Worm (Caenorhabditis elegans) whole organism, mixed stage, embryonic: ENCODE measurements around the gene K11D12.14.

Experiments
- M03D4.4 ChIP-seq: sonication (generic microtip); optimal IDR thresholded peaks from 2 replicates; lab custom pipeline; 2017; ENCODE audit warnings: mild to moderate bottlenecking, missing genetic modification characterization, missing compliant biosample characterization
- bed-3 ChIP-seq: fragments of 200-800 bp; sonication (Bioruptor generic); optimal IDR thresholded peaks from 3 replicates; lab custom pipeline; 2018; ENCODE audit warnings: mild to moderate bottlenecking, missing genetic modification characterization, moderate library complexity, missing compliant biosample characterization
- ceh-43 ChIP-seq: fragments of 200-800 bp; sonication (Bioruptor generic); optimal IDR thresholded peaks from 2 replicates; lab custom pipeline; 2018; ENCODE audit warnings: mild to moderate bottlenecking, missing genetic modification characterization, moderate library complexity, missing compliant biosample characterization
- elt-1 ChIP-seq: sonication (generic microtip); optimal IDR thresholded peaks from 2 replicates; lab custom pipeline; 2017; ENCODE audit warnings: missing genetic modification characterization, mild to moderate bottlenecking, missing compliant biosample characterization, antibody characterized with exemption, moderate library complexity, borderline replicate concordance; ENCODE audit not compliant: insufficient read depth
- elt-3 ChIP-seq: fragments of 150-350 bp; optimal IDR thresholded peaks from 2 replicates; lab custom pipeline; 2014; ENCODE audit warnings: missing biosample characterization, missing genetic modification characterization
- flh-1 ChIP-seq: fragments of 200-800 bp; sonication (Bioruptor generic); optimal IDR thresholded peaks from 2 replicates; lab custom pipeline; 2018; ENCODE audit warnings: mild to moderate bottlenecking, missing genetic modification characterization, moderate library complexity, missing compliant biosample characterization
- ham-2 ChIP-seq: fragments of 200-800 bp; sonication (Bioruptor generic); optimal IDR thresholded peaks from 2 replicates; lab custom pipeline; 2018; ENCODE audit warnings: mild to moderate bottlenecking, missing genetic modification characterization, missing compliant biosample characterization
- lin-13 ChIP-seq: fragments of 150-350 bp; optimal IDR thresholded peaks from 2 replicates; lab custom pipeline; 2014; ENCODE audit warnings: missing biosample characterization, missing genetic modification characterization
- lin-32 ChIP-seq: fragments of 200-800 bp; sonication (Bioruptor generic); optimal IDR thresholded peaks from 2 replicates; lab custom pipeline; 2018; ENCODE audit warnings: mild to moderate bottlenecking, missing genetic modification characterization, missing compliant biosample characterization
- lsy-2 ChIP-seq: fragments of 150-350 bp; optimal IDR thresholded peaks from 2 replicates; lab custom pipeline; 2014; ENCODE audit warnings: missing biosample characterization, missing genetic modification characterization
- mab-5 ChIP-seq: fragments of 150-350 bp; optimal IDR thresholded peaks from 2 replicates; lab custom pipeline; 2014; ENCODE audit warnings: missing biosample characterization, missing genetic modification characterization
- mls-2 ChIP-seq: sonication (generic microtip); optimal IDR thresholded peaks from 2 replicates; lab custom pipeline; 2016; ENCODE audit warnings: mild to moderate bottlenecking, missing genetic modification characterization, moderate library complexity, missing compliant biosample characterization
- nhr-12 ChIP-seq: fragments of 150-350 bp; optimal IDR thresholded peaks from 2 replicates; lab custom pipeline; 2014; ENCODE audit warnings: missing biosample characterization, missing genetic modification characterization
- nhr-2 ChIP-seq: fragments of 150-350 bp; optimal IDR thresholded peaks from 2 replicates; lab custom pipeline; 2014; ENCODE audit warnings: missing biosample characterization, missing genetic modification characterization
- nhr-237 ChIP-seq: fragments of 150-350 bp; optimal IDR thresholded peaks from 2 replicates; lab custom pipeline; 2014; ENCODE audit warnings: missing biosample characterization, missing genetic modification characterization
- nhr-76 ChIP-seq: sonication (generic microtip); optimal IDR thresholded peaks from 2 replicates; lab custom pipeline; 2017; ENCODE audit warnings: missing biosample characterization, missing genetic modification characterization
- sem-2 ChIP-seq: fragments of 200-800 bp; sonication (Bioruptor generic); optimal IDR thresholded peaks from 2 replicates; lab custom pipeline; 2018; ENCODE audit warnings: mild to moderate bottlenecking, missing genetic modification characterization, missing compliant biosample characterization
- unc-120 ChIP-seq: sonication (generic microtip); optimal IDR thresholded peaks from 2 replicates; lab custom pipeline; 2017; ENCODE audit warnings: missing genetic modification characterization, missing compliant biosample characterization; ENCODE audit not compliant: poor library complexity, severe bottlenecking
- unc-39 ChIP-seq: fragments of 150-350 bp; optimal IDR thresholded peaks from 2 replicates; lab custom pipeline; 2014; ENCODE audit warnings: missing biosample characterization, missing genetic modification characterization
- zip-8 ChIP-seq: fragments of 150-350 bp; optimal IDR thresholded peaks from 2 replicates; lab custom pipeline; 2014; ENCODE audit warnings: missing biosample characterization, missing genetic modification characterization

Gene K11D12.14

ce11 chrV:5090386-5090785 lies 41.0 kb downstream of the K11D12.14 start:
- TF ChIP-seq ceh-43 (GFP tag; lab: Kevin White, UChicago), result no peak
- no peak for TF ChIP-seq nhr-12 (tag; lab: Kevin White, UChicago)
- TF ChIP-seq unc-120, result no peak
- no peak for TF ChIP-seq elt-1
- TF ChIP-seq lin-32 (GFP tag; lab: Kevin White, UChicago), result no peak

DNA sequence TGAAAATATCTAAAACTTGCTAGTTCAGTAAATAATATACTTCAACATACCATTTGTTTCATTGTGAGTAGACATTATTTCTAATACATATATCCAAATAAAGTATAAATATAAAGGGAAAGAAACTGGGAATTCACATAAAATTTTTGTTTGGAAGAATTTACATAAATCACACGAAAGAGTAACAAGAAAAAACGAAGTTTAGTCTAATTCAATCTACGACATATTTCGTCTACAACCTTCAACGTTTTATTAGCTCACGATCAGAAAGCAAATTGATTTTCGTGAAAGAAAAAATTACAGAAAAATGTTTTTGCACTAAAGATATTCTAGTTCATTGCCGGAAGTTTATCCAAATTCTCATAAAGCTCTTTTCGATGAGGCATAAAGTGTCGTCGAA lies 47.6 kb downstream of the K11D12.14 start, which contains the start of gene C04F5.2:
Gene C04F5.2, minus strand, starts transcription at position 101 of the 400 bp plus-strand sequence.
- TF ChIP-seq nhr-237 (tag; lab: Kevin White, UChicago) (no peak), unc-39 (tag; lab: Kevin White, UChicago) (no peak), mab-5 (tag; lab: Kevin White, UChicago) (no peak)

DNA sequence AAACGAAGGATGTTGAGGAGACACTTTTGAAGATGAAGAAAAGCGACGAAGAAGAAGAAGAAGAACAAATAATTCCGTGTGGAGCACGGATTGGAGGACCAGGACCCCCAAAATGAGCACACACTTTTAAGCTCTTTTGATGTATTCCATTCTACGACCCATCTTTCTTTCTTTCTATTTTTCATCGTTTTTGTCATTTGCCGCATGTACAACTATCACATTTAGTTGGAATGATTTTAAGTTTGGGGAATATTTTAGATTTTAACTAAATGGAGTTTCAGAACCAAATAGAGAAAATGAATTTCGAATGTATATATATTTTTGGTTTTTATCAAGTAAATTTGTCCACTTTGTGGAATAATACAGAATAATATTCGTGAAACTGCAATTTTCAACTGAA lies 49.5 kb downstream of the K11D12.14 start, which contains the start of gene unc-46:
Gene unc-46, minus strand, starts transcription at position 101 of the 400 bp plus-strand sequence.
- TF ChIP-seq unc-39 (tag; lab: Kevin White, UChicago) (no peak), zip-8 (no peak), M03D4.4 (tag; lab: Kevin White, UChicago) (no peak), mab-5 (tag; lab: Kevin White, UChicago) (no peak), lin-13 (tag; lab: Kevin White, UChicago) (no peak), bed-3 (GFP tag; lab: Kevin White, UChicago) (no peak), nhr-2 (tag; lab: Kevin White, UChicago) (no peak), flh-1 (GFP tag; lab: Kevin White, UChicago) (no peak), nhr-237 (tag; lab: Kevin White, UChicago) (no peak), sem-2 (GFP tag; lab: Kevin White, UChicago) (no peak), elt-3 (tag; lab: Kevin White, UChicago) (no peak), unc-120 (no peak), ham-2 (GFP tag; lab: Kevin White, UChicago) (no peak), mls-2 (tag; lab: Kevin White, UChicago) (no peak), lsy-2 (tag; lab: Kevin White, UChicago) (no peak), nhr-76 (tag; lab: Kevin White, UChicago) (no peak)
